Worm (Caenorhabditis elegans): Measurements from ENCODE around the gene srh-258.

- TF ChIP-seq tab-1 (GFP tag; IDR thresholded peaks at IDR 0.05) (no peak), cog-1 (tag; optimal IDR thresholded peaks at IDR 0.05) (no peak), ref-1 (GFP tag; conservative IDR thresholded peaks at IDR 0.05) (no peak), flt-1 (GFP tag; IDR thresholded peaks at IDR 0.05) (no peak), klf-2 (GFP tag; conservative IDR thresholded peaks at IDR 0.05) (no peak)
Observed at ce11 chrV:15380857-15381256, 24.1 kb upstream of the srh-258 start, which contains the start of gene dhs-23.
